Fruit fly (Drosophila melanogaster) whole organism, embryonic: ENCODE measurements around the gene Cdc7.

ENCODE experiments used
- Abd-B ChIP-seq: fragments of 200-800 bp; sonication (Bioruptor generic); optimal IDR thresholded peaks from 2 replicates; lab custom pipeline; 2018; ENCODE audit warnings: missing biosample characterization, mild to moderate bottlenecking, missing genetic modification characterization, moderate library complexity
- Aef1 ChIP-seq: fragments of 200-800 bp; sonication (Bioruptor generic); IDR thresholded peaks from 3 replicates; pipeline ENCODE4 v1.3.6; 2022; ENCODE audit warnings: missing biosample characterization, missing genetic modification characterization
- Blimp-1 ChIP-seq: fragments of 200-800 bp; sonication (Bioruptor generic); optimal IDR thresholded peaks from 3 replicates; lab custom pipeline; 2018; ENCODE audit warnings: missing biosample characterization, missing genetic modification characterization, mild to moderate bottlenecking, moderate library complexity, missing genetic modification reagents
- BtbVII ChIP-seq: fragments of 200-800 bp; sonication (Bioruptor generic); optimal IDR thresholded peaks from 3 replicates; lab custom pipeline; 2017; ENCODE audit warnings: missing biosample characterization, mild to moderate bottlenecking, missing genetic modification characterization
- CG10274 ChIP-seq: fragments of 200-800 bp; sonication (Bioruptor generic); optimal IDR thresholded peaks from 3 replicates; lab custom pipeline; 2017; ENCODE audit warnings: missing biosample characterization, mild to moderate bottlenecking, missing genetic modification characterization
- CG10321 ChIP-seq: fragments of 200-800 bp; sonication (Bioruptor generic); IDR thresholded peaks from 2 replicates; pipeline ENCODE4 v1.3.6; 2022; ENCODE audit warnings: missing biosample characterization, missing genetic modification characterization
- CG11456 ChIP-seq: fragments of 200-800 bp; sonication (Bioruptor generic); IDR thresholded peaks from 3 replicates; pipeline ENCODE4 v1.3.6; 2022; ENCODE audit warnings: missing biosample characterization, missing genetic modification characterization
- CG11695 ChIP-seq: fragments of 200-800 bp; sonication (Bioruptor generic); IDR thresholded peaks from 3 replicates; pipeline ENCODE4 v1.3.6; 2022; ENCODE audit warnings: missing biosample characterization, missing genetic modification characterization
- CG12219 ChIP-seq: fragments of 200-800 bp; sonication (Bioruptor generic); optimal IDR thresholded peaks from 3 replicates; lab custom pipeline; 2018; ENCODE audit warnings: missing biosample characterization, mild to moderate bottlenecking, missing genetic modification characterization
- CG13624 ChIP-seq: fragments of 200-800 bp; sonication (Bioruptor generic); optimal IDR thresholded peaks from 2 replicates; lab custom pipeline; 2016; ENCODE audit warnings: missing biosample characterization, missing genetic modification characterization
- CG15601 ChIP-seq: fragments of 200-800 bp; sonication (Bioruptor generic); optimal IDR thresholded peaks from 3 replicates; lab custom pipeline; 2019; ENCODE audit warnings: missing biosample characterization, mild to moderate bottlenecking, missing genetic modification characterization, moderate library complexity
- CG17359 ChIP-seq: fragments of 200-800 bp; sonication (Bioruptor generic); optimal IDR thresholded peaks from 3 replicates; lab custom pipeline; 2018; ENCODE audit warnings: missing biosample characterization, mild to moderate bottlenecking, missing genetic modification characterization, moderate library complexity
- CG18764 ChIP-seq: fragments of 200-800 bp; sonication (Bioruptor generic); optimal IDR thresholded peaks from 3 replicates; lab custom pipeline; 2016; ENCODE audit warnings: missing biosample characterization, missing genetic modification characterization
- CG2116 ChIP-seq: fragments of 200-800 bp; sonication (Bioruptor generic); optimal IDR thresholded peaks from 3 replicates; lab custom pipeline; 2018; ENCODE audit warnings: missing biosample characterization, mild to moderate bottlenecking, missing genetic modification characterization
- CG2678 ChIP-seq: fragments of 200-800 bp; sonication (Bioruptor generic); optimal IDR thresholded peaks from 3 replicates; lab custom pipeline; 2019; ENCODE audit warnings: missing biosample characterization, mild to moderate bottlenecking, missing genetic modification characterization, moderate library complexity
- CG3065 ChIP-seq: fragments of 200-800 bp; sonication (Bioruptor generic); optimal IDR thresholded peaks from 2 replicates; lab custom pipeline; 2016; ENCODE audit warnings: missing biosample characterization, missing genetic modification characterization
- CG31388 ChIP-seq: fragments of 200-800 bp; sonication (Bioruptor generic); optimal IDR thresholded peaks from 2 replicates; lab custom pipeline; 2016; ENCODE audit warnings: missing biosample characterization, missing genetic modification characterization
- CG3995 ChIP-seq: fragments of 200-800 bp; sonication (Bioruptor generic); optimal IDR thresholded peaks from 3 replicates; lab custom pipeline; 2016; ENCODE audit warnings: missing biosample characterization, missing genetic modification characterization
- CG4328 ChIP-seq: fragments of 200-800 bp; sonication (Bioruptor generic); optimal IDR thresholded peaks from 3 replicates; lab custom pipeline; 2017; ENCODE audit warnings: missing biosample characterization, missing genetic modification reagents, missing genetic modification characterization
- CG6254 ChIP-seq: fragments of 200-800 bp; sonication (Bioruptor generic); optimal IDR thresholded peaks from 3 replicates; lab custom pipeline; 2017; ENCODE audit warnings: mild to moderate bottlenecking, missing biosample characterization, missing genetic modification reagents, missing genetic modification characterization
- CG8281 ChIP-seq: fragments of 200-800 bp; sonication (Bioruptor generic); optimal IDR thresholded peaks from 2 replicates; lab custom pipeline; 2018; ENCODE audit warnings: missing biosample characterization, mild to moderate bottlenecking, missing genetic modification characterization, moderate library complexity
- CG9437 ChIP-seq: fragments of 200-800 bp; sonication (Bioruptor generic); optimal IDR thresholded peaks from 2 replicates; lab custom pipeline; 2018; ENCODE audit warnings: missing biosample characterization, mild to moderate bottlenecking, missing genetic modification characterization
- Fer3 ChIP-seq: fragments of 200-800 bp; sonication (Bioruptor generic); optimal IDR thresholded peaks from 2 replicates; lab custom pipeline; 2018; ENCODE audit warnings: missing biosample characterization, mild to moderate bottlenecking, missing genetic modification characterization, moderate library complexity
- HLHmδ ChIP-seq: fragments of 200-800 bp; sonication (Bioruptor generic); optimal IDR thresholded peaks from 2 replicates; lab custom pipeline; 2018; ENCODE audit warnings: missing biosample characterization, mild to moderate bottlenecking, missing genetic modification characterization, moderate library complexity
- Lhr ChIP-seq: fragments of 200-800 bp; sonication (Bioruptor generic); optimal IDR thresholded peaks from 3 replicates; lab custom pipeline; 2017; ENCODE audit warnings: mild to moderate bottlenecking, missing biosample characterization, missing genetic modification reagents, missing genetic modification characterization
- Mrtf ChIP-seq: fragments of 200-800 bp; sonication (Bioruptor generic); IDR thresholded peaks from 3 replicates; pipeline ENCODE4 v1.3.6; 2022; ENCODE audit warnings: missing biosample characterization, missing genetic modification characterization
- Opbp ChIP-seq: fragments of 200-800 bp; sonication (Bioruptor generic); IDR thresholded peaks from 3 replicates; pipeline ENCODE4 v1.3.6; 2022; ENCODE audit warnings: missing biosample characterization, missing genetic modification characterization; ENCODE audit not compliant: partially characterized antibody
- Poxn ChIP-seq: fragments of 200-800 bp; sonication (Bioruptor generic); IDR thresholded peaks from 2 replicates; pipeline ENCODE4 v1.3.6; 2022; ENCODE audit warnings: missing biosample characterization, missing genetic modification characterization
- Usf ChIP-seq: fragments of 200-800 bp; sonication (Bioruptor generic); optimal IDR thresholded peaks from 2 replicates; lab custom pipeline; 2017; ENCODE audit warnings: missing genotype, missing biosample characterization, missing genetic modification characterization
- ab ChIP-seq: fragments of 200-800 bp; sonication (Bioruptor generic); optimal IDR thresholded peaks from 2 replicates; lab custom pipeline; 2016; ENCODE audit warnings: missing biosample characterization, missing genetic modification characterization
- aop ChIP-seq: fragments of 200-800 bp; sonication (Bioruptor generic); IDR thresholded peaks from 2 replicates; pipeline ENCODE4 v1.3.6; 2022; ENCODE audit warnings: missing biosample characterization, missing genetic modification characterization
- br ChIP-seq: fragments of >200 bp; optimal IDR thresholded peaks from 2 replicates; lab custom pipeline; 2017
- cato ChIP-seq: fragments of 200-800 bp; sonication (Bioruptor generic); optimal IDR thresholded peaks from 2 replicates; lab custom pipeline; 2016; ENCODE audit warnings: missing biosample characterization, missing genetic modification characterization, borderline replicate concordance
- chm ChIP-seq: fragments of 200-800 bp; sonication (Bioruptor generic); IDR thresholded peaks from 2 replicates; pipeline ENCODE4 v1.3.6; 2022; ENCODE audit warnings: missing biosample characterization, missing genetic modification characterization
- cwo ChIP-seq: fragments of 200-800 bp; sonication (Bioruptor generic); optimal IDR thresholded peaks from 3 replicates; lab custom pipeline; 2017; ENCODE audit warnings: missing biosample characterization, missing genetic modification characterization, mild to moderate bottlenecking, moderate library complexity, missing genetic modification reagents
- en ChIP-seq: fragments of 200-800 bp; sonication (Bioruptor generic); optimal IDR thresholded peaks from 2 replicates; lab custom pipeline; 2016; ENCODE audit warnings: missing biosample characterization, missing genetic modification characterization
- gfzf ChIP-seq: fragments of 200-800 bp; sonication (Bioruptor generic); optimal IDR thresholded peaks from 2 replicates; lab custom pipeline; 2016; ENCODE audit warnings: missing biosample characterization, mild to moderate bottlenecking, missing genetic modification characterization, moderate library complexity
- lola ChIP-seq, 3 experiments: fragments of >200 bp in 2 of 3; fragments of 200-800 bp in 1 of 3; sonication (Bioruptor generic) in 1 of 3; optimal IDR thresholded peaks; 2 replicates each; lab custom pipeline; 2017 to 2019; ENCODE audit warnings: missing biosample characterization in 3 of 3, missing genetic modification characterization in 3 of 3, mild to moderate bottlenecking in 1 of 3, moderate library complexity in 1 of 3
- luna ChIP-seq: fragments of 200-800 bp; sonication (Bioruptor generic); optimal IDR thresholded peaks from 2 replicates; lab custom pipeline; 2016; ENCODE audit warnings: missing biosample characterization, missing genetic modification characterization
- pfk ChIP-seq: fragments of 200-800 bp; sonication (Bioruptor generic); optimal IDR thresholded peaks from 2 replicates; lab custom pipeline; 2018; ENCODE audit warnings: missing biosample characterization, mild to moderate bottlenecking, missing genetic modification characterization, moderate library complexity
- psq ChIP-seq: fragments of 200-800 bp; sonication (Bioruptor generic); optimal IDR thresholded peaks from 2 replicates; lab custom pipeline; 2017; ENCODE audit warnings: missing biosample characterization, missing genetic modification characterization
- tap ChIP-seq: fragments of 200-800 bp; optimal IDR thresholded peaks from 3 replicates; lab custom pipeline; 2019; ENCODE audit warnings: missing biosample characterization, mild to moderate bottlenecking, missing genetic modification characterization, moderate library complexity
- tin ChIP-seq: fragments of 200-800 bp; sonication (Bioruptor generic); optimal IDR thresholded peaks from 3 replicates; lab custom pipeline; 2016; ENCODE audit warnings: missing biosample characterization, missing genetic modification characterization
- tna ChIP-seq: fragments of 200-800 bp; sonication (Bioruptor generic); IDR thresholded peaks from 2 replicates; pipeline ENCODE4 v1.3.6; 2022; ENCODE audit warnings: missing biosample characterization, missing genetic modification characterization; ENCODE audit not compliant: partially characterized antibody
- toy ChIP-seq: fragments of 200-800 bp; sonication (Bioruptor generic); IDR thresholded peaks from 2 replicates; pipeline ENCODE4 v1.3.6; 2022; ENCODE audit warnings: missing biosample characterization, missing genetic modification characterization
- wor ChIP-seq: fragments of 200-800 bp; sonication (Bioruptor generic); IDR thresholded peaks from 2 replicates; pipeline ENCODE4 v1.3.6; 2022; ENCODE audit warnings: missing biosample characterization, missing genetic modification characterization
- zf30C ChIP-seq: fragments of 200-800 bp; sonication (Bioruptor generic); optimal IDR thresholded peaks from 3 replicates; lab custom pipeline; 2018; ENCODE audit warnings: missing biosample characterization, mild to moderate bottlenecking, missing genetic modification characterization
- zfh1 ChIP-seq: fragments of 200-800 bp; sonication (Bioruptor generic); IDR thresholded peaks from 3 replicates; pipeline ENCODE4 v1.3.6; 2022; ENCODE audit warnings: missing biosample characterization, missing genetic modification characterization

Gene Cdc7

DNA sequence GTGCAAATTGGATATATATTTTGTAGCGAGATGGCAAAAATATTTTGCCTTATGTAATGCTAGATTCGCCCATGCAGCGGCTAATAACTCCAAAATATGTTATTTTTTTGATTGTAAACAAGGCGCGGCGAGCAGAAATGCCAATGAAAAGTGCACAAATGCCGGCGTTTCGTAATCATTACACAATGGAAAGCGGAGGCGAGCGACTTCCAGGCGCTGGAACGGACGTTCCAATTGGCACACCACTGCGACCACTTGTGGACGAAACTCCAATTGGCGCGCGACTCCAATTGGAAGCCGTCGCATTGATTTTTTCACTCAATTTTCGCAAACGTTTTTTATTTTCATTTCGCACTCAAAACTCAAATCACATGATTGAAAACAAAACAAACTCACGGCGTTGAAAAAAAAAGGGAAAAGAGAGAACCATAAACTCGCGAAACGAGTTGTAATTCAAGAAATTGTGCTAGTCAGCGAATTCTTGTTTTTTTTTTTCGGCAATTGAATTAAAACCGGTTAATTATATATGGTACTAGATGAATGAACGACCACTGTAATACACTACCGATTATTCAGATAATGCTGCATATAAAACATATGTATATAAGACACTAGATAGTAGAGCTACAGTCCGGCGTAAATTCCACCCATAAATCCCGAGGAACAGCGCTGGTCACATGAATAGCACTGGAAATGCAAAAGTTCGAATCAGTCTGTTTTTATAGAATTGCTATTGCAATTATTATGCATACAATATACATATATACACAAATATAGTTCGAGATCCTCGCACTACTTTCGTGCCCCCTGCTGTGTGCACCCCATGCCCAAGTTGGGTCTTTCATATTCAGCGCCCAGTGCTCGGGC lies 24.5 kb downstream of the Cdc7 start, which contains the start of gene ND-ASHI (continued):
- TF ChIP-seq cato (GFP tag; lab: Kevin White, UChicago), result peak; percentile 69
- TF ChIP-seq CG3995 (GFP tag; lab: Kevin White, UChicago), result peak; percentile 68
- peak; percentile 93 for TF ChIP-seq Mrtf
- peak; percentile 65 for TF ChIP-seq CG10321 (GFP tag; lab: Robert Waterston, UW)
- peak; percentile 96 for TF ChIP-seq chm
- TF ChIP-seq Blimp-1 (GFP tag; lab: Kevin White, UChicago), result peak; percentile 87
- TF ChIP-seq CG13624 (GFP tag; lab: Kevin White, UChicago), result peak; percentile 95
- peak; percentile 79 for TF ChIP-seq CG31388 (GFP tag; lab: Kevin White, UChicago)
- TF ChIP-seq lola (GFP tag; optimal IDR thresholded peaks at IDR 0.05; lab: Kevin White, UChicago), result peak in 1 of 3 experiments; percentile 76
- TF ChIP-seq CG18764 (GFP tag; lab: Kevin White, UChicago), result peak; percentile 85
- TF ChIP-seq BtbVII (GFP tag; lab: Kevin White, UChicago), result peak; percentile 96
- TF ChIP-seq CG2116, result peak; percentile 60
- TF ChIP-seq tna (GFP tag; lab: Robert Waterston, UW), result no peak
- TF ChIP-seq Abd-B (GFP tag; lab: Kevin White, UChicago), result peak; percentile 85
- peak; percentile 96 for TF ChIP-seq Fer3
- peak; percentile 94 for TF ChIP-seq CG11695 (GFP tag; lab: Robert Waterston, UW)
- peak; percentile 79 for TF ChIP-seq Lhr (GFP tag; lab: Kevin White, UChicago)
- TF ChIP-seq cwo (GFP tag; lab: Kevin White, UChicago), result peak; percentile 94
- peak; percentile 74 for TF ChIP-seq en
- no peak for TF ChIP-seq zf30C (GFP tag; lab: Kevin White, UChicago)
- TF ChIP-seq CG12219 (GFP tag; lab: Kevin White, UChicago), result peak; percentile 95
- peak; percentile 95 for TF ChIP-seq Aef1 (GFP tag; lab: Robert Waterston, UW)
- TF ChIP-seq Usf (GFP tag; lab: Kevin White, UChicago), result peak; percentile 89
- TF ChIP-seq wor (GFP tag; lab: Robert Waterston, UW), result peak; percentile 82
- peak; percentile 83 for TF ChIP-seq CG15601 (tag; lab: Kevin White, UChicago)
- TF ChIP-seq luna (GFP tag; lab: Kevin White, UChicago), result peak; percentile 83
- TF ChIP-seq tap (tag; lab: Kevin White, UChicago), result peak; percentile 88
- TF ChIP-seq Opbp (GFP tag; lab: Robert Waterston, UW), result no peak
- TF ChIP-seq CG11456 (GFP tag; lab: Robert Waterston, UW), result peak; percentile 97
- no peak for TF ChIP-seq pfk (GFP tag; lab: Kevin White, UChicago)
- peak; percentile 95 for TF ChIP-seq CG17359
- peak; percentile 82 for TF ChIP-seq CG3065 (GFP tag; lab: Kevin White, UChicago)
- TF ChIP-seq CG9437 (GFP tag; lab: Kevin White, UChicago), result peak; percentile 79
- peak; percentile 90 for TF ChIP-seq CG6254
- TF ChIP-seq aop (GFP tag; lab: Robert Waterston, UW), result peak; percentile 54; the same call in 1 of the 2 replicates
- peak; percentile 96 for TF ChIP-seq zfh1 (GFP tag; lab: Robert Waterston, UW)
- peak; percentile 93 for TF ChIP-seq tin (GFP tag; lab: Kevin White, UChicago)
- peak; percentile 89 for TF ChIP-seq Poxn (GFP tag; lab: Robert Waterston, UW)
- TF ChIP-seq gfzf (GFP tag; lab: Kevin White, UChicago), result peak; percentile 2
- TF ChIP-seq toy, result peak; percentile 94
- peak; percentile 69 for TF ChIP-seq psq (GFP tag; lab: Kevin White, UChicago)
- peak; percentile 89 for TF ChIP-seq ab (GFP tag; lab: Kevin White, UChicago)
- no peak for TF ChIP-seq CG8281 (tag; lab: Kevin White, UChicago)
- peak; percentile 83 for TF ChIP-seq CG4328 (GFP tag; lab: Kevin White, UChicago)
- TF ChIP-seq CG2678 (tag; lab: Kevin White, UChicago), result peak; percentile 96
- no peak for TF ChIP-seq br
- TF ChIP-seq CG10274 (GFP tag; lab: Kevin White, UChicago), result peak; percentile 89
- no peak for TF ChIP-seq HLHmδ (GFP tag; lab: Kevin White, UChicago)
